Worm (Caenorhabditis elegans): ENCODE results near the gene C25H3.11.

Gene C25H3.11

ce11 chrII:5665991-5666390 is 22.8 kb downstream of the C25H3.11 start, which contains the start of gene C25H3.16:
TSS of gene C25H3.16 (plus strand) at chrII:5666291.
- no peak for TF ChIP-seq fkh-8 (tag; optimal IDR thresholded peaks at IDR 0.05)
- TF ChIP-seq nhr-85 (tag) = no peak
- TF ChIP-seq fos-1 (tag; optimal IDR thresholded peaks at IDR 0.05) = no peak
- no peak for TF ChIP-seq fkh-10 (GFP tag; optimal IDR thresholded peaks at IDR 0.05)
- TF ChIP-seq ceh-90 (tag; optimal IDR thresholded peaks at IDR 0.05) = no peak
- no peak for TF ChIP-seq pag-3 (tag; optimal IDR thresholded peaks at IDR 0.05; ENCODE audit: borderline replicate concordance, insufficient read depth)
- TF ChIP-seq efl-3 (GFP tag; optimal IDR thresholded peaks at IDR 0.05) = no peak
- no peak for TF ChIP-seq sup-37 (GFP tag; optimal IDR thresholded peaks at IDR 0.05)
- no peak for TF ChIP-seq irx-1 (tag; optimal IDR thresholded peaks at IDR 0.05)
- TF ChIP-seq lin-39 (tag; optimal IDR thresholded peaks at IDR 0.05) = no peak

ce11 chrII:5665029-5665428 is 23.8 kb downstream of the C25H3.11 start, which contains the start of gene C25H3.15:
TSS of gene C25H3.15 (plus strand) at chrII:5665329.
- TF ChIP-seq ets-5 (GFP tag; IDR thresholded peaks at IDR 0.05) (no peak), elt-2 (tag; optimal IDR thresholded peaks at IDR 0.05) (no peak), pqm-1 (tag; optimal IDR thresholded peaks at IDR 0.05) (no peak), fkh-10 (GFP tag; optimal IDR thresholded peaks at IDR 0.05) (no peak), nhr-237 (tag; optimal IDR thresholded peaks at IDR 0.05) (no peak), nhr-47 (tag; optimal IDR thresholded peaks at IDR 0.05) (no peak), nhr-12 (tag; optimal IDR thresholded peaks at IDR 0.05) (no peak)

- no peak for TF ChIP-seq nhr-84 (tag; optimal IDR thresholded peaks at IDR 0.05)
- TF ChIP-seq nhr-47 (tag; optimal IDR thresholded peaks at IDR 0.05) = peak; percentile 24
- TF ChIP-seq lin-14 (GFP tag; optimal IDR thresholded peaks at IDR 0.05) = peak; percentile 55
- TF ChIP-seq snu-23 (GFP tag; optimal IDR thresholded peaks at IDR 0.05) = peak; percentile 41
- TF ChIP-seq lin-35 (GFP tag; optimal IDR thresholded peaks at IDR 0.05) = peak in 1 of 2 experiments; percentile 6
- TF ChIP-seq nhr-20 (tag; optimal IDR thresholded peaks at IDR 0.05) = peak; percentile 0
- TF ChIP-seq ztf-11 (tag; optimal IDR thresholded peaks at IDR 0.05) = no peak
- TF ChIP-seq blmp-1 (tag; optimal IDR thresholded peaks at IDR 0.05) = peak; percentile 59
- TF ChIP-seq mef-2 (tag; optimal IDR thresholded peaks at IDR 0.05) = peak; percentile 48
- TF ChIP-seq lsy-2 (tag; optimal IDR thresholded peaks at IDR 0.05) = peak; percentile 20 to 29
- peak; percentile 2 for TF ChIP-seq xbp-1 (tag; optimal IDR thresholded peaks at IDR 0.05)
- TF ChIP-seq elt-3 (tag; optimal IDR thresholded peaks at IDR 0.05) = peak in 1 of 6 experiments; percentile 31
- peak; percentile 43 for TF ChIP-seq nhr-71 (tag; optimal IDR thresholded peaks at IDR 0.05)
- TF ChIP-seq elt-2 (tag; optimal IDR thresholded peaks at IDR 0.05) = no peak
These were observed 25.6 kb downstream of the C25H3.11 start for ce11 chrII:5663180-5663791.

- peak; percentile 36 for TF ChIP-seq nhr-76 (tag; optimal IDR thresholded peaks at IDR 0.05)
- no peak for TF ChIP-seq C34B4.2 (tag; optimal IDR thresholded peaks at IDR 0.05)
- peak; percentile 85 for TF ChIP-seq ceh-88 (GFP tag; IDR thresholded peaks at IDR 0.05)
- no peak for TF ChIP-seq hlh-17 (GFP tag; optimal IDR thresholded peaks at IDR 0.05; ENCODE audit: borderline replicate concordance)
- TF ChIP-seq ztf-4 (tag; optimal IDR thresholded peaks at IDR 0.05) = peak; percentile 98
- TF ChIP-seq unc-86 (tag; optimal IDR thresholded peaks at IDR 0.05) = peak; percentile 83
- TF ChIP-seq lsy-2 (tag; optimal IDR thresholded peaks at IDR 0.05) = peak; percentile 77 to 88
- no peak for TF ChIP-seq nhr-12 (tag; optimal IDR thresholded peaks at IDR 0.05)
- peak; percentile 75 for TF ChIP-seq isw-1 (GFP tag; IDR thresholded peaks at IDR 0.05)
- TF ChIP-seq dpl-1 (GFP tag; optimal IDR thresholded peaks at IDR 0.05) = peak; percentile 34 to 62 (median 48)
- TF ChIP-seq ceh-8 (GFP tag; optimal IDR thresholded peaks at IDR 0.05) = peak; percentile 21
- TF ChIP-seq skn-1 (tag; optimal IDR thresholded peaks at IDR 0.05) = peak; percentile 60
- peak; percentile 88 for TF ChIP-seq nhr-85 (tag)
- TF ChIP-seq efl-1 (optimal IDR thresholded peaks at IDR 0.05) = peak; percentile 74 to 76
- TF ChIP-seq efl-1 (GFP tag; optimal IDR thresholded peaks at IDR 0.05 in 1 of 2) = peak; percentile 54 to 93
- no peak for TF ChIP-seq hlh-4 (tag; optimal IDR thresholded peaks at IDR 0.05)
- peak in 1 of 2 experiments; percentile 2 for TF ChIP-seq egl-27 (tag; optimal IDR thresholded peaks at IDR 0.05)
- peak; percentile 93 for TF ChIP-seq nhr-71 (tag; optimal IDR thresholded peaks at IDR 0.05)
- peak; percentile 73 for TF ChIP-seq lin-13 (GFP tag; optimal IDR thresholded peaks at IDR 0.05)
- TF ChIP-seq elt-3 (tag; optimal IDR thresholded peaks at IDR 0.05) = peak in 1 of 6 experiments; percentile 43
- TF ChIP-seq grh-1 (GFP tag; IDR thresholded peaks at IDR 0.05) = peak; percentile 73
- peak; percentile 92 for TF ChIP-seq fkh-8 (tag; optimal IDR thresholded peaks at IDR 0.05)
- peak; percentile 67 for TF ChIP-seq ces-1 (GFP tag; optimal IDR thresholded peaks at IDR 0.05)
- peak; percentile 76 for TF ChIP-seq dsc-1 (tag; optimal IDR thresholded peaks at IDR 0.05)
- peak in 1 of 2 experiments; percentile 77 for TF ChIP-seq ztf-11 (tag; optimal IDR thresholded peaks at IDR 0.05)
These were observed 27.1 kb downstream of the C25H3.11 start for ce11 chrII:5661735-5662177.
